Worm (Caenorhabditis elegans): Measurements from ENCODE around the gene gpdh-2.

Gene gpdh-2

DNA sequence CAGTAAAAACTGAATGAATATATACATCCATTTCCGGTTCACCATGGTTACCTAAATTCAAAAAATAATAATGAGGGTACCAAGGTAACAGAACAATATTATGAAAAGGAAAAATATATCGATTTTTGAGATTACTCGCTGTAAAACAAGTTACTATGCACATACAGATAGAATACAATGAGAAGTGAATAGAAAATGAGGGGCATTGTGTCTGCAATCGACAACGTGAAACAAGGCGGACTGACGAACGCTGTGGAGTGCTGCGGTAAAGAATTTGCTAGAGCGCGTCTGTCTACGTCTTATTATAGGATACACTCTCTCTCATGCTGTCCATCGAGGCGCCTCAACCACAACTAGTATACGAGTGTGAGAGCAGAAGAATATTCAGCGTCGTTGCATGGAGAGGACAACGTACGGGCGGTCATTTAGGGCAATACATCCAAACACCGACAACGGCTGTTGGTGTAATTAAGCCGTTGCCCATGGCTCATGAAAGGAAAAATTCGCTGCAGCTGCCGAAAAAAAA, 41.8 kb downstream of the gpdh-2 start, which contains the start of gene cnx-1:
TSS of gene cnx-1 (minus strand) at position 51 of the 526 bp plus-strand sequence.
- TF ChIP-seq efl-1 (optimal IDR thresholded peaks at IDR 0.05): no peak
- peak in 1 of 2 experiments; percentile 5 for TF ChIP-seq efl-1 (GFP tag; optimal IDR thresholded peaks at IDR 0.05 in 1 of 2)
- no peak for TF ChIP-seq nhr-12 (tag; optimal IDR thresholded peaks at IDR 0.05)
- TF ChIP-seq fkh-10 (GFP tag; optimal IDR thresholded peaks at IDR 0.05): no peak
- no peak for TF ChIP-seq nhr-11 (tag; optimal IDR thresholded peaks at IDR 0.05)
- no peak for TF ChIP-seq hlh-4 (tag; optimal IDR thresholded peaks at IDR 0.05)
- TF ChIP-seq nhr-237 (tag; optimal IDR thresholded peaks at IDR 0.05): no peak
- no peak for TF ChIP-seq sup-37 (GFP tag; optimal IDR thresholded peaks at IDR 0.05)
- TF ChIP-seq skn-1 (tag; optimal IDR thresholded peaks at IDR 0.05): no peak
- TF ChIP-seq lsy-2 (tag; optimal IDR thresholded peaks at IDR 0.05): peak in 1 of 2 experiments; percentile 30
- peak; percentile 39 for TF ChIP-seq snu-23 (GFP tag; optimal IDR thresholded peaks at IDR 0.05)
- TF ChIP-seq nhr-71 (tag; optimal IDR thresholded peaks at IDR 0.05): peak; percentile 14
- TF ChIP-seq lin-14 (GFP tag; optimal IDR thresholded peaks at IDR 0.05): peak; percentile 76
- no peak for TF ChIP-seq ztf-11 (tag; optimal IDR thresholded peaks at IDR 0.05)
- peak; percentile 37 for TF ChIP-seq mep-1 (tag; optimal IDR thresholded peaks at IDR 0.05)
- no peak for TF ChIP-seq zag-1 (tag; optimal IDR thresholded peaks at IDR 0.05)
- peak; percentile 3 for TF ChIP-seq rnt-1 (tag; optimal IDR thresholded peaks at IDR 0.05)
- TF ChIP-seq isw-1 (GFP tag; IDR thresholded peaks at IDR 0.05): no peak
- peak; percentile 36 for TF ChIP-seq fkh-8 (tag; optimal IDR thresholded peaks at IDR 0.05)
- TF ChIP-seq F16B12.6 (tag; optimal IDR thresholded peaks at IDR 0.05): peak; percentile 49
- TF ChIP-seq lin-35 (GFP tag; optimal IDR thresholded peaks at IDR 0.05): peak; percentile 6 to 42
- TF ChIP-seq egl-13 (tag; optimal IDR thresholded peaks at IDR 0.05): no peak
- TF ChIP-seq unc-30 (tag; optimal IDR thresholded peaks at IDR 0.05): no peak
- TF ChIP-seq lin-13 (GFP tag; optimal IDR thresholded peaks at IDR 0.05): no peak
- TF ChIP-seq ces-1 (GFP tag; optimal IDR thresholded peaks at IDR 0.05): no peak
- TF ChIP-seq dpl-1 (GFP tag; optimal IDR thresholded peaks at IDR 0.05): peak in 1 of 3 experiments; percentile 8
- no peak for TF ChIP-seq elt-2 (tag; optimal IDR thresholded peaks at IDR 0.05)
- TF ChIP-seq nhr-84 (tag; optimal IDR thresholded peaks at IDR 0.05): no peak
- no peak for TF ChIP-seq blmp-1 (tag; optimal IDR thresholded peaks at IDR 0.05)

DNA sequence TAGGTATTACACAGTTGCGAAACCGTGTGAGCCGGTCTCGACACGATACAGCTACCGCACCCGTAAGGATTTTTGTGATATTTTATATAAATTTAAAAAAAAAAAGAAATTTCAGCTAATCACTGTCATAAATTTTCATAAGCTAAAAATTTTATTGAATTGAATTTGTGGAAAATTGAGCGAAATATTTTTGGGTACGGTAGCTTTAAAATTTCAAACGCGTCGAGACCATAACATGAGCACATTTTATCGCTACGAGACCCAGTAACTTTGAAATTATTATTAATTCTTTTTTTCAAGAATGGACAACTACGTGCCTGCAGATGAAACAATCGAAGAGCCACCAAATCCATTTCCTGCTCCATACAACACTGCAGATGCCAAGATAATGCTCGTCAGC, 45.8 kb downstream of the gpdh-2 start, which contains the start of gene ZK632.14:
TSS of gene ZK632.14 (plus strand) at position 301 of the 400 bp plus-strand sequence.
- TF ChIP-seq ceh-63 (GFP tag; optimal IDR thresholded peaks at IDR 0.05): no peak
- TF ChIP-seq ama-1 (optimal IDR thresholded peaks at IDR 0.05): no peak
- no peak for TF ChIP-seq dpl-1 (GFP tag; optimal IDR thresholded peaks at IDR 0.05)
- TF ChIP-seq lin-14 (GFP tag; optimal IDR thresholded peaks at IDR 0.05): no peak
- no peak for TF ChIP-seq zag-1 (tag; optimal IDR thresholded peaks at IDR 0.05)
- TF ChIP-seq egl-27 (tag; optimal IDR thresholded peaks at IDR 0.05): no peak
- no peak for TF ChIP-seq snu-23 (GFP tag; optimal IDR thresholded peaks at IDR 0.05)
- TF ChIP-seq ceh-90 (tag; optimal IDR thresholded peaks at IDR 0.05): no peak
- no peak for TF ChIP-seq aha-1 (tag; optimal IDR thresholded peaks at IDR 0.05)
- no peak for TF ChIP-seq nhr-19 (GFP tag; conservative IDR thresholded peaks at IDR 0.05)
- TF ChIP-seq sox-4 (tag; optimal IDR thresholded peaks at IDR 0.05): no peak
- no peak for TF ChIP-seq lin-15B (tag; optimal IDR thresholded peaks at IDR 0.05)
- no peak for TF ChIP-seq skn-1 (tag; optimal IDR thresholded peaks at IDR 0.05)
- no peak for TF ChIP-seq Y116A8C.19 (tag; optimal IDR thresholded peaks at IDR 0.05; ENCODE audit: borderline replicate concordance)
- no peak for TF ChIP-seq C04F5.9 (tag; optimal IDR thresholded peaks at IDR 0.05)
- TF ChIP-seq tbx-2 (tag; optimal IDR thresholded peaks at IDR 0.05): no peak
- no peak for TF ChIP-seq nhr-90 (tag; optimal IDR thresholded peaks at IDR 0.05; ENCODE audit: poor library complexity)
- TF ChIP-seq unc-62 (GFP tag; optimal IDR thresholded peaks at IDR 0.05): no peak
- no peak for TF ChIP-seq nhr-47 (tag; optimal IDR thresholded peaks at IDR 0.05)
- TF ChIP-seq alr-1 (tag; optimal IDR thresholded peaks at IDR 0.05; ENCODE audit: borderline replicate concordance): no peak
